3 worm cellular contexts compared by ENCODE assay signal in genomic region chrX:3932694-3933093, ce11.
A peak's percentile ranks its signal among the peaks of the same experiment; 100 is the strongest.
TF ChIP-seq lines count a peak whose summit lies in the region.

No protein-coding gene starts in this region.

TF ChIP-seq in whole organism, L1 larva, 84 proteins besides CTCF, POLR2A, EP300 and RAD21:
- TF ChIP-seq unc-98 (GFP tag; IDR thresholded peaks at IDR 0.05; lab: Robert Waterston, UW) (no peak), swsn-7 (tag; optimal IDR thresholded peaks at IDR 0.05; lab: Kevin White, UChicago) (no peak), elt-3 (tag; optimal IDR thresholded peaks at IDR 0.05; lab: Kevin White, UChicago) (peak; percentile 19 to 77 (median 45)), tbx-2 (tag; optimal IDR thresholded peaks at IDR 0.05; lab: Kevin White, UChicago) (peak; percentile 39), lin-14 (GFP tag; optimal IDR thresholded peaks at IDR 0.05; lab: Kevin White, UChicago) (peak; percentile 55), efl-1 (optimal IDR thresholded peaks at IDR 0.05; lab: Kevin White, UChicago) (no peak), efl-1 (GFP tag; optimal IDR thresholded peaks at IDR 0.05 in 1 of 2; lab: Kevin White, UChicago) (no peak), nhr-85 (tag; lab: Kevin White, UChicago) (peak; percentile 90), blmp-1 (tag; optimal IDR thresholded peaks at IDR 0.05; lab: Kevin White, UChicago) (peak; percentile 43)

TF ChIP-seq in whole organism, L2 larva, 48 proteins besides CTCF, POLR2A, EP300 and RAD21:
- TF ChIP-seq unc-55 (GFP tag; optimal IDR thresholded peaks at IDR 0.05; lab: Kevin White, UChicago) = no peak
- TF ChIP-seq nhr-25 (tag; optimal IDR thresholded peaks at IDR 0.05; lab: Kevin White, UChicago) = peak; percentile 65
- no peak for TF ChIP-seq mbf-1 (tag; optimal IDR thresholded peaks at IDR 0.05; lab: Kevin White, UChicago)
- no peak for TF ChIP-seq ceh-16 (tag; optimal IDR thresholded peaks at IDR 0.05; lab: Kevin White, UChicago)
- TF ChIP-seq Y55F3AM.14 (GFP tag; optimal IDR thresholded peaks at IDR 0.05; lab: Kevin White, UChicago) = no peak
- no peak for TF ChIP-seq lin-11 (tag; optimal IDR thresholded peaks at IDR 0.05; lab: Kevin White, UChicago)
- TF ChIP-seq lsy-2 (tag; optimal IDR thresholded peaks at IDR 0.05; lab: Kevin White, UChicago) = no peak
- TF ChIP-seq unc-39 (tag; optimal IDR thresholded peaks at IDR 0.05; lab: Kevin White, UChicago) = no peak
- TF ChIP-seq blmp-1 (tag; optimal IDR thresholded peaks at IDR 0.05; lab: Kevin White, UChicago; ENCODE audit: insufficient read depth) = peak; percentile 88
- TF ChIP-seq lin-13 (GFP tag; optimal IDR thresholded peaks at IDR 0.05; lab: Kevin White, UChicago) = no peak
- TF ChIP-seq ztf-1 (GFP tag; conservative IDR thresholded peaks at IDR 0.05; lab: Robert Waterston, UW) = no peak
- TF ChIP-seq ama-1 (optimal IDR thresholded peaks at IDR 0.05; lab: Kevin White, UChicago) = no peak
- TF ChIP-seq mdl-1 (tag; optimal IDR thresholded peaks at IDR 0.05; lab: Kevin White, UChicago) = no peak
- TF ChIP-seq snpc-4 (tag; optimal IDR thresholded peaks at IDR 0.05; lab: Kevin White, UChicago) = no peak
- no peak for TF ChIP-seq nhr-6 (tag; optimal IDR thresholded peaks at IDR 0.05; lab: Kevin White, UChicago)
- TF ChIP-seq gmeb-1 (tag; optimal IDR thresholded peaks at IDR 0.05; lab: Kevin White, UChicago) = no peak
- peak; percentile 5 for TF ChIP-seq sem-4 (tag; optimal IDR thresholded peaks at IDR 0.05; lab: Kevin White, UChicago)
- TF ChIP-seq sma-9 (GFP tag; optimal IDR thresholded peaks at IDR 0.05; lab: Kevin White, UChicago) = peak; percentile 41
- no peak for TF ChIP-seq sma-9 (tag; optimal IDR thresholded peaks at IDR 0.05; lab: Kevin White, UChicago)
- no peak for TF ChIP-seq skn-1 (tag; optimal IDR thresholded peaks at IDR 0.05; lab: Kevin White, UChicago)
- no peak for TF ChIP-seq ztf-11 (tag; optimal IDR thresholded peaks at IDR 0.05; lab: Kevin White, UChicago)
- no peak for TF ChIP-seq ztf-4 (tag; optimal IDR thresholded peaks at IDR 0.05; lab: Kevin White, UChicago)
- TF ChIP-seq elt-3 (tag; optimal IDR thresholded peaks at IDR 0.05; lab: Kevin White, UChicago) = no peak
- TF ChIP-seq nhr-11 (tag; optimal IDR thresholded peaks at IDR 0.05; lab: Kevin White, UChicago) = no peak
- no peak for TF ChIP-seq nhr-12 (tag; optimal IDR thresholded peaks at IDR 0.05; lab: Kevin White, UChicago)
- no peak for TF ChIP-seq nhr-129 (tag; optimal IDR thresholded peaks at IDR 0.05; lab: Kevin White, UChicago)
- TF ChIP-seq ceh-82 (tag; optimal IDR thresholded peaks at IDR 0.05; lab: Kevin White, UChicago) = no peak
- no peak for TF ChIP-seq R02D3.7 (tag; optimal IDR thresholded peaks at IDR 0.05; lab: Kevin White, UChicago)
- no peak for TF ChIP-seq nhr-23 (tag; optimal IDR thresholded peaks at IDR 0.05; lab: Kevin White, UChicago)
- TF ChIP-seq sma-3 (GFP tag; optimal IDR thresholded peaks at IDR 0.05; lab: Kevin White, UChicago) = peak; percentile 13
- TF ChIP-seq nhr-10 (tag; optimal IDR thresholded peaks at IDR 0.05; lab: Kevin White, UChicago) = no peak

TF ChIP-seq in whole organism, L3 larva, 47 proteins besides CTCF, POLR2A, EP300 and RAD21:
- TF ChIP-seq skn-1 (tag; optimal IDR thresholded peaks at IDR 0.05; lab: Kevin White, UChicago) = no peak
- no peak for TF ChIP-seq fos-1 (tag; optimal IDR thresholded peaks at IDR 0.05; lab: Kevin White, UChicago)
- TF ChIP-seq tbx-2 (tag; optimal IDR thresholded peaks at IDR 0.05; lab: Kevin White, UChicago) = no peak
- no peak for TF ChIP-seq nhr-28 (tag; optimal IDR thresholded peaks at IDR 0.05; lab: Kevin White, UChicago)
- no peak for TF ChIP-seq nhr-76 (tag; optimal IDR thresholded peaks at IDR 0.05; lab: Kevin White, UChicago)
- no peak for TF ChIP-seq hmg-11 (tag; optimal IDR thresholded peaks at IDR 0.05; lab: Kevin White, UChicago)
- peak; percentile 52 for TF ChIP-seq nhr-25 (tag; optimal IDR thresholded peaks at IDR 0.05; lab: Kevin White, UChicago)
- TF ChIP-seq elt-3 (tag; optimal IDR thresholded peaks at IDR 0.05; lab: Kevin White, UChicago) = peak in 1 of 3 experiments; percentile 65
- peak; percentile 65 for TF ChIP-seq elt-1 (tag; optimal IDR thresholded peaks at IDR 0.05; lab: Kevin White, UChicago)
- TF ChIP-seq egl-27 (tag; optimal IDR thresholded peaks at IDR 0.05; lab: Kevin White, UChicago) = peak; percentile 66

Comparison
In these comparisons a context has a peak if more than half of its experiments do, and no peak if none do; other contexts are left out.
1. Of the 22 proteins assayed by ChIP-seq in both whole organism, L1 larva and whole organism, L2 larva: peak only in whole organism, L1 larva: elt-3; only in whole organism, L2 larva: none; in both: blmp-1; in neither: 20.